Worm (Caenorhabditis elegans) whole organism, L3 larva: ENCODE measurements around the gene T04F8.3.

Source experiments
- R02D3.7 ChIP-seq: fragments of 150-350 bp; optimal IDR thresholded peaks from 2 replicates; lab custom pipeline; 2014; ENCODE audit warnings: missing biosample characterization, missing genetic modification characterization
- ZK546.5 ChIP-seq: sonication (generic microtip); optimal IDR thresholded peaks from 2 replicates; lab custom pipeline; 2017; ENCODE audit warnings: missing biosample characterization, missing genetic modification characterization
- aly-2 ChIP-seq: fragments of 150-350 bp; optimal IDR thresholded peaks from 2 replicates; lab custom pipeline; 2014; ENCODE audit warnings: missing biosample characterization, missing genetic modification characterization
- ama-1 ChIP-seq: fragments of 150-350 bp; optimal IDR thresholded peaks from 2 replicates; lab custom pipeline; 2018
- ceh-16 ChIP-seq: sonication (generic microtip); optimal IDR thresholded peaks from 2 replicates; lab custom pipeline; 2017; ENCODE audit warnings: missing biosample characterization, missing genetic modification characterization
- ceh-28 ChIP-seq: fragments of 150-350 bp; optimal IDR thresholded peaks from 2 replicates; lab custom pipeline; 2014; ENCODE audit warnings: missing biosample characterization, missing genetic modification reagents, missing genetic modification characterization
- ceh-82 ChIP-seq: fragments of 150-350 bp; optimal IDR thresholded peaks from 2 replicates; lab custom pipeline; 2014; ENCODE audit warnings: missing biosample characterization, missing genetic modification characterization
- ceh-9 ChIP-seq: sonication (generic microtip); optimal IDR thresholded peaks from 2 replicates; lab custom pipeline; 2018; ENCODE audit warnings: missing biosample characterization, missing genetic modification characterization
- daf-12 ChIP-seq: fragments of 150-350 bp; optimal IDR thresholded peaks from 2 replicates; lab custom pipeline; 2014; ENCODE audit warnings: missing biosample characterization, missing genetic modification reagents, missing genetic modification characterization
- egl-27 ChIP-seq: sonication (generic microtip); optimal IDR thresholded peaks from 4 replicates; lab custom pipeline; 2017; ENCODE audit warnings: missing biosample characterization, missing genetic modification reagents, missing genetic modification characterization
- egl-5 ChIP-seq: fragments of 150-350 bp; optimal IDR thresholded peaks from 2 replicates; lab custom pipeline; 2017; ENCODE audit warnings: missing biosample characterization, missing genetic modification reagents, missing genetic modification characterization, inconsistent platforms
- elt-1 ChIP-seq: fragments of 150-350 bp; optimal IDR thresholded peaks from 2 replicates; lab custom pipeline; 2014; ENCODE audit warnings: missing biosample characterization, missing genetic modification characterization
- elt-2 ChIP-seq: sonication (generic microtip); optimal IDR thresholded peaks from 2 replicates; lab custom pipeline; 2016; ENCODE audit warnings: missing genetic modification reagents, mild to moderate bottlenecking, missing genetic modification characterization, missing compliant biosample characterization
- elt-3 ChIP-seq, 3 experiments: fragments of 150-350 bp in 1 of 3; sonication (generic microtip) in 2 of 3; optimal IDR thresholded peaks; 2 replicates in 2 of 3; 4 replicates in 1 of 3; lab custom pipeline; 2014 to 2017; ENCODE audit warnings: missing biosample characterization in 3 of 3, missing genetic modification characterization in 3 of 3
- eor-1 ChIP-seq, 2 experiments: fragments of 150-350 bp; optimal IDR thresholded peaks; 2 replicates each; lab custom pipeline; 2014 to 2018; ENCODE audit warnings: missing biosample characterization in 2 of 2, missing genetic modification characterization in 2 of 2
- fkh-10 ChIP-seq: sonication (generic microtip); optimal IDR thresholded peaks from 2 replicates; lab custom pipeline; 2017; ENCODE audit warnings: missing biosample characterization, missing genetic modification reagents, missing genetic modification characterization
- fkh-2 ChIP-seq: fragments of 150-350 bp; optimal IDR thresholded peaks from 2 replicates; lab custom pipeline; 2014; ENCODE audit warnings: missing biosample characterization, missing genetic modification reagents, missing genetic modification characterization
- fos-1 ChIP-seq: fragments of 150-350 bp; optimal IDR thresholded peaks from 2 replicates; lab custom pipeline; 2014; ENCODE audit warnings: missing biosample characterization, missing genetic modification characterization
- hmg-11 ChIP-seq: sonication (generic microtip); optimal IDR thresholded peaks from 2 replicates; lab custom pipeline; 2016; ENCODE audit warnings: missing genetic modification characterization, missing compliant biosample characterization
- jun-1 ChIP-seq: fragments of 150-350 bp; optimal IDR thresholded peaks from 2 replicates; lab custom pipeline; 2014; ENCODE audit warnings: missing biosample characterization, missing genetic modification reagents, missing genetic modification characterization
- lin-15B ChIP-seq: fragments of 150-350 bp; optimal IDR thresholded peaks from 2 replicates; lab custom pipeline; 2014; ENCODE audit warnings: missing biosample characterization, missing genetic modification characterization
- lin-39 ChIP-seq: fragments of 150-350 bp; optimal IDR thresholded peaks from 2 replicates; lab custom pipeline; 2018; ENCODE audit warnings: missing biosample characterization, missing genetic modification reagents, missing genetic modification characterization
- lsy-12 ChIP-seq: sonication (generic microtip); optimal IDR thresholded peaks from 2 replicates; lab custom pipeline; 2016; ENCODE audit warnings: mild to moderate bottlenecking, missing genetic modification characterization, missing compliant biosample characterization
- mdl-1 ChIP-seq: fragments of 150-350 bp; optimal IDR thresholded peaks from 2 replicates; lab custom pipeline; 2014; ENCODE audit warnings: missing biosample characterization, missing genetic modification characterization
- mml-1 ChIP-seq: fragments of 150-350 bp; sonication (generic microtip); optimal IDR thresholded peaks from 3 replicates; lab custom pipeline; 2014; ENCODE audit warnings: missing biosample characterization, missing genetic modification characterization
- nfya-1 ChIP-seq: sonication (generic microtip); optimal IDR thresholded peaks from 2 replicates; lab custom pipeline; 2017; ENCODE audit warnings: missing genetic modification characterization, mild to moderate bottlenecking, missing compliant biosample characterization, antibody characterized with exemption, moderate library complexity; ENCODE audit not compliant: insufficient read depth
- nhr-11 ChIP-seq: fragments of 150-350 bp; optimal IDR thresholded peaks from 2 replicates; lab custom pipeline; 2014; ENCODE audit warnings: missing biosample characterization, missing genetic modification characterization
- nhr-12 ChIP-seq: fragments of 150-350 bp; optimal IDR thresholded peaks from 2 replicates; lab custom pipeline; 2014; ENCODE audit warnings: missing biosample characterization, missing genetic modification characterization
- nhr-23 ChIP-seq: fragments of 150-350 bp; optimal IDR thresholded peaks from 2 replicates; lab custom pipeline; 2014; ENCODE audit warnings: missing biosample characterization, missing genetic modification reagents, missing genetic modification characterization
- nhr-237 ChIP-seq: fragments of 150-350 bp; optimal IDR thresholded peaks from 2 replicates; lab custom pipeline; 2014; ENCODE audit warnings: missing biosample characterization, missing genetic modification characterization
- nhr-25 ChIP-seq: sonication (generic microtip); optimal IDR thresholded peaks from 2 replicates; lab custom pipeline; 2017; ENCODE audit warnings: missing biosample characterization, missing genetic modification characterization
- nhr-28 ChIP-seq: fragments of 150-350 bp; optimal IDR thresholded peaks from 2 replicates; lab custom pipeline; 2014; ENCODE audit warnings: missing biosample characterization, missing genetic modification characterization
- nhr-43 ChIP-seq: sonication (generic microtip); optimal IDR thresholded peaks from 2 replicates; lab custom pipeline; 2016; ENCODE audit warnings: mild to moderate bottlenecking, missing genetic modification characterization, missing compliant biosample characterization; ENCODE audit not compliant: poor library complexity, severe bottlenecking
- nhr-67 ChIP-seq: fragments of 150-350 bp; optimal IDR thresholded peaks from 2 replicates; lab custom pipeline; 2014; ENCODE audit warnings: missing biosample characterization, missing genetic modification characterization
- nhr-76 ChIP-seq: fragments of 150-350 bp; sonication (generic microtip); optimal IDR thresholded peaks from 5 replicates; lab custom pipeline; 2014; ENCODE audit warnings: missing biosample characterization, missing genetic modification characterization
- nhr-77 ChIP-seq: fragments of 150-350 bp; optimal IDR thresholded peaks from 2 replicates; lab custom pipeline; 2014; ENCODE audit warnings: missing biosample characterization, missing genetic modification characterization
- pha-4 ChIP-seq: fragments of 150-350 bp; optimal IDR thresholded peaks from 2 replicates; lab custom pipeline; 2014; ENCODE audit warnings: missing biosample characterization, missing genetic modification reagents, missing genetic modification characterization
- pqm-1 ChIP-seq: fragments of 150-350 bp; optimal IDR thresholded peaks from 2 replicates; lab custom pipeline; 2017; ENCODE audit warnings: missing biosample characterization, missing genetic modification characterization, inconsistent platforms
- sea-2 ChIP-seq: fragments of 150-350 bp; sonication (generic microtip); optimal IDR thresholded peaks from 4 replicates; lab custom pipeline; 2014; ENCODE audit warnings: missing biosample characterization, missing genetic modification reagents, missing genetic modification characterization
- skn-1 ChIP-seq: fragments of 150-350 bp; optimal IDR thresholded peaks from 2 replicates; lab custom pipeline; 2014; ENCODE audit warnings: missing biosample characterization, missing genetic modification characterization
- snpc-4 ChIP-seq: fragments of 150-350 bp; optimal IDR thresholded peaks from 2 replicates; lab custom pipeline; 2014; ENCODE audit warnings: missing biosample characterization, missing genetic modification characterization
- tbx-2 ChIP-seq: sonication (generic microtip); optimal IDR thresholded peaks from 2 replicates; lab custom pipeline; 2016; ENCODE audit warnings: mild to moderate bottlenecking, missing genetic modification characterization, missing compliant biosample characterization
- unc-39 ChIP-seq: sonication (generic microtip); optimal IDR thresholded peaks from 4 replicates; lab custom pipeline; 2017; ENCODE audit warnings: missing biosample characterization, missing genetic modification characterization
- unc-62 ChIP-seq: fragments of 150-350 bp; sonication (generic microtip); optimal IDR thresholded peaks from 4 replicates; lab custom pipeline; 2014; ENCODE audit warnings: missing biosample characterization, missing genetic modification reagents, missing genetic modification characterization
- zag-1 ChIP-seq: fragments of 150-350 bp; optimal IDR thresholded peaks from 2 replicates; lab custom pipeline; 2014; ENCODE audit warnings: missing biosample characterization, missing genetic modification characterization
- ztf-11 ChIP-seq: fragments of 150-350 bp; optimal IDR thresholded peaks from 2 replicates; lab custom pipeline; 2014; ENCODE audit warnings: missing biosample characterization, missing genetic modification characterization
- ztf-4 ChIP-seq: fragments of 150-350 bp; optimal IDR thresholded peaks from 2 replicates; lab custom pipeline; 2014; ENCODE audit warnings: missing biosample characterization, missing genetic modification characterization

The T04F8.3 gene

ce11 chrX:11690014-11690591, 31.7 kb downstream of the T04F8.3 start, which contains the start of the genes C44C10.10 and C44C10.5:
TSS of gene C44C10.10 (plus strand) at chrX:11690314.
TSS of gene C44C10.5 (plus strand) at chrX:11690541.
- TF ChIP-seq nhr-43 (tag; lab: Kevin White, UChicago), result no peak
- no peak for TF ChIP-seq elt-2 (tag; lab: Kevin White, UChicago)
- TF ChIP-seq, all 47 proteins: peak for 0

ce11 chrX:11693092-11693491, 34.7 kb downstream of the T04F8.3 start, which contains the start of gene smcl-1:
TSS of gene smcl-1 (plus strand) at chrX:11693464.
- TF ChIP-seq snpc-4, result peak; percentile 57
- no peak for TF ChIP-seq nhr-237
- no peak for TF ChIP-seq mdl-1 (tag; lab: Kevin White, UChicago)
- TF ChIP-seq aly-2 (tag; lab: Kevin White, UChicago), result no peak
- no peak for TF ChIP-seq daf-12
- no peak for TF ChIP-seq nhr-76
- TF ChIP-seq ama-1 (lab: Kevin White, UChicago), result no peak
- TF ChIP-seq egl-5, result peak; percentile 54
- TF ChIP-seq fkh-2 (tag; lab: Kevin White, UChicago), result no peak
- TF ChIP-seq nhr-11 (tag; lab: Kevin White, UChicago), result no peak
- no peak for TF ChIP-seq unc-39 (tag; lab: Kevin White, UChicago)
- TF ChIP-seq nhr-77 (tag; lab: Kevin White, UChicago), result no peak
- TF ChIP-seq ceh-16 (tag; lab: Kevin White, UChicago), result no peak
- no peak for TF ChIP-seq R02D3.7
- no peak for TF ChIP-seq ceh-28 (tag; lab: Kevin White, UChicago)
- TF ChIP-seq ceh-82 (tag; lab: Kevin White, UChicago), result no peak
- peak; percentile 28 for TF ChIP-seq elt-2 (tag; lab: Kevin White, UChicago)
- no peak for TF ChIP-seq elt-1 (tag; lab: Kevin White, UChicago)
- TF ChIP-seq eor-1 (tag; optimal IDR thresholded peaks at IDR 0.05; lab: Kevin White, UChicago), result no peak
- peak; percentile 41 for TF ChIP-seq lin-15B (tag; lab: Kevin White, UChicago)
- no peak for TF ChIP-seq egl-27 (tag; lab: Kevin White, UChicago)
- no peak for TF ChIP-seq nfya-1 (tag; lab: Kevin White, UChicago)
- no peak for TF ChIP-seq jun-1 (tag; lab: Kevin White, UChicago)
- no peak for TF ChIP-seq fkh-10
- TF ChIP-seq unc-62 (GFP tag; lab: Kevin White, UChicago), result no peak
- no peak for TF ChIP-seq fos-1
- TF ChIP-seq hmg-11, result no peak
- no peak for TF ChIP-seq lsy-12
- no peak for TF ChIP-seq tbx-2 (tag; lab: Kevin White, UChicago)
- TF ChIP-seq lin-39 (tag; lab: Kevin White, UChicago), result no peak
- peak; percentile 78 for TF ChIP-seq pha-4 (tag; lab: Kevin White, UChicago)
- no peak for TF ChIP-seq sea-2 (GFP tag; lab: Kevin White, UChicago)
- peak; percentile 8 for TF ChIP-seq nhr-43 (tag; lab: Kevin White, UChicago)
- TF ChIP-seq nhr-28 (tag; lab: Kevin White, UChicago), result no peak
- no peak for TF ChIP-seq ZK546.5
- TF ChIP-seq mml-1 (tag; lab: Kevin White, UChicago), result no peak
- no peak for TF ChIP-seq pqm-1
- no peak for TF ChIP-seq elt-3 (tag; optimal IDR thresholded peaks at IDR 0.05; lab: Kevin White, UChicago)
- no peak for TF ChIP-seq ztf-4 (tag; lab: Kevin White, UChicago)
- no peak for TF ChIP-seq zag-1 (tag; lab: Kevin White, UChicago)
- TF ChIP-seq skn-1 (tag; lab: Kevin White, UChicago), result no peak
- TF ChIP-seq ceh-9, result no peak
- no peak for TF ChIP-seq ztf-11
- no peak for TF ChIP-seq nhr-67 (tag; lab: Kevin White, UChicago)
- no peak for TF ChIP-seq nhr-23 (tag; lab: Kevin White, UChicago)
- TF ChIP-seq nhr-12, result no peak
- peak; percentile 31 for TF ChIP-seq nhr-25
